Worm (Caenorhabditis elegans): ENCODE data around the gene sre-49.

DNA sequence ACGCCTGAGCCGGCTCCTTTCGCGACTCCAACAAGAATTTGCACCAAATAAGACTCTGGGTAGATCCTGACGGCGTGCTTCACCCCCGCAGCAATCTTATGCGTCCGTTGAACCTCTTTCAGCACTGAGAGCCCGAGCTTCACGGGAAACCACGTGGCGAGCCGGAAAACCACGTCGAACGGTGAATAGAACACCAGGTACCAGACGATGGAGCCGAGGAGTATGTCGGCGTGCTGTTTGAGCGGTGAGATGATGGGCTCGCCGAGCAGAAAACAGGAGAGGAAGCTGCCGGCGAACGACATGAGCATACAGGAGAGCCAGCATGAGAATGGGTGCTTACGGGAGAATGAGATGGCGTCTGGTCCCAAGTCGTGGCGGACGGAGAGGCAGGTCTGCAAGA, 40.0 kb upstream of the sre-49 start:
- TF ChIP-seq ets-4 (GFP tag; optimal IDR thresholded peaks at IDR 0.05), result no peak
- TF ChIP-seq hlh-26 (GFP tag; conservative IDR thresholded peaks at IDR 0.05), result no peak
- no peak for TF ChIP-seq ztf-18 (tag; optimal IDR thresholded peaks at IDR 0.05)

All from whole organism, young adult.